Worm (Caenorhabditis elegans) whole organism, young adult: ENCODE measurements around the gene elf-1.
"Not testable (repeated sequence)": the region's sequence is repeated elsewhere in the genome, so short reads cannot be mapped to it uniquely, and the experiment has no call there.

Source experiments
- B0336.3 ChIP-seq: fragments of 200-800 bp; sonication (Bioruptor generic); IDR thresholded peaks from 2 replicates; pipeline ENCODE4 v1.3.6; 2022; ENCODE audit warnings: missing genetic modification characterization, missing compliant biosample characterization
- C17E4.6 ChIP-seq: fragments of 200-800 bp; sonication (Bioruptor generic); IDR thresholded peaks from 2 replicates; pipeline ENCODE4 v1.3.6; 2022; ENCODE audit warnings: missing genetic modification reagents, missing genetic modification characterization, missing compliant biosample characterization
- cebp-2 ChIP-seq: fragments of 200-800 bp; sonication (Bioruptor generic); IDR thresholded peaks from 2 replicates; pipeline ENCODE4 v1.3.6; 2022; ENCODE audit warnings: missing genetic modification characterization, missing compliant biosample characterization
- ceh-58 ChIP-seq: fragments of 200-800 bp; sonication (Bioruptor generic); IDR thresholded peaks from 2 replicates; pipeline ENCODE4 v1.3.6; 2022; ENCODE audit warnings: missing genetic modification characterization, missing compliant biosample characterization
- efl-1 ChIP-seq: fragments of 150-350 bp; optimal IDR thresholded peaks from 2 replicates; lab custom pipeline; 2014; ENCODE audit warnings: missing biosample characterization, missing genetic modification reagents, missing genetic modification characterization
- him-1 ChIP-seq: sonication (generic microtip); optimal IDR thresholded peaks from 2 replicates; lab custom pipeline; 2016; ENCODE audit warnings: missing genotype, missing genetic modification reagents, missing genetic modification characterization, missing compliant biosample characterization
- hlh-12 ChIP-seq: sonication (generic microtip); optimal IDR thresholded peaks from 2 replicates; lab custom pipeline; 2016; ENCODE audit warnings: missing genetic modification characterization, missing compliant biosample characterization
- lin-54 ChIP-seq: fragments of 200-800 bp; sonication (Bioruptor generic); optimal IDR thresholded peaks from 2 replicates; lab custom pipeline; 2018; ENCODE audit warnings: mild to moderate bottlenecking, missing genetic modification characterization, missing compliant biosample characterization
- madf-8 ChIP-seq: fragments of 200-800 bp; sonication (Bioruptor generic); conservative IDR thresholded peaks from 2 replicates; pipeline ENCODE4 v1.3.6; 2022; ENCODE audit warnings: missing genetic modification reagents, missing genetic modification characterization, missing compliant biosample characterization
- pha-4 ChIP-seq: fragments of 150-350 bp; sonication (generic microtip); optimal IDR thresholded peaks from 2 replicates; lab custom pipeline; 2014; ENCODE audit warnings: missing biosample characterization, missing genetic modification reagents, missing genetic modification characterization
- snpc-4 ChIP-seq, 5 experiments: fragments of 150-350 bp in 1 of 5; sonication (generic microtip) in 4 of 5; optimal IDR thresholded peaks; 2 replicates each; lab custom pipeline; 2014 to 2018; ENCODE audit warnings: missing genetic modification characterization in 5 of 5, missing biosample characterization in 3 of 5, antibody characterized with exemption in 2 of 5, mild to moderate bottlenecking in 2 of 5, missing compliant biosample characterization in 2 of 5, missing genotype in 2 of 5, moderate library complexity in 2 of 5, missing genetic modification reagents in 1 of 5
- unc-130 ChIP-seq: sonication (generic microtip); optimal IDR thresholded peaks from 2 replicates; lab custom pipeline; 2016; ENCODE audit warnings: missing genetic modification reagents, missing genetic modification characterization, missing compliant biosample characterization
- ztf-18 ChIP-seq: sonication (generic microtip); optimal IDR thresholded peaks from 2 replicates; lab custom pipeline; 2016; ENCODE audit warnings: missing genotype, mild to moderate bottlenecking, missing genetic modification characterization, missing compliant biosample characterization

- TF ChIP-seq snpc-4 (GFP tag; optimal IDR thresholded peaks at IDR 0.05; lab: Kevin White, UChicago); snpc-4 (tag; optimal IDR thresholded peaks at IDR 0.05; lab: Kevin White, UChicago); efl-1 (GFP tag; lab: Kevin White, UChicago); C17E4.6 (GFP tag; lab: Robert Waterston, UW); him-1 (tag; lab: Kevin White, UChicago); hlh-12 (tag; lab: Kevin White, UChicago); ztf-18 (tag; lab: Kevin White, UChicago); B0336.3 (GFP tag; lab: Robert Waterston, UW); ceh-58 (GFP tag; lab: Robert Waterston, UW); madf-8 (GFP tag; lab: Robert Waterston, UW); cebp-2 (GFP tag; lab: Robert Waterston, UW); unc-130 (GFP tag; lab: Kevin White, UChicago); pha-4 (tag; lab: Kevin White, UChicago); lin-54 (GFP tag; lab: Kevin White, UChicago): not testable (repeated sequence)
These were observed at the start of gene elf-1 for ce11 chrIII:688869-689268.
